Worm (Caenorhabditis elegans) whole organism, L4/young adult: ENCODE measurements around the gene str-166.

Source experiments
- dao-5 ChIP-seq: sonication (generic microtip); optimal IDR thresholded peaks from 2 replicates; lab custom pipeline; 2016; ENCODE audit warnings: missing genotype, missing genetic modification characterization, moderate library complexity, missing compliant biosample characterization
- him-1 ChIP-seq: sonication (generic microtip); optimal IDR thresholded peaks from 2 replicates; lab custom pipeline; 2016; ENCODE audit warnings: missing genotype, missing genetic modification reagents, missing genetic modification characterization, missing compliant biosample characterization

DNA sequence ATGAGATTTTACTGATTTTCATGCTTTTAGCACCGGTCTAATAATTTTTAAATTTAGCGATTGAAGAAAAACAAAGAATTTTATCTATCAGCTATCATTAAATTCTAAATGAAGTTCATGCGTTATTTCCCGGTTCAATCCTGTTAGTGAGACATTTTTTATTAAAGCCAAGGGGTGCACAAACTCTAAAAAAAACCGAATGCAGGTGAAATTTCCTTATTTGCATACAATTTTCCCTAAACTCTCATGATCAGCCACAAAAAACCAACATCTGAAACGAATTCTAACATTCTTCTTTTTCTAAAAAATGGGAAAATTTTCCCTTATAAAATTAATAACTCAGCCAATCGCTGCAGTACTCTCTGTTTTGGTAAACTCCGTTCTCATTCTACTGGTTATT lies 29.0 kb downstream of the str-166 start, which contains the start of gene str-156:
- TF ChIP-seq him-1 (no peak), dao-5 (tag; lab: Kevin White, UChicago) (no peak)
